Fruit fly (Drosophila melanogaster) whole organism, adult: ENCODE results near the gene Pxn.

Experiments used
- CG11617 ChIP-seq: fragments of 200-800 bp; sonication (Bioruptor generic); optimal IDR thresholded peaks from 2 replicates; lab custom pipeline; 2017; ENCODE audit warnings: mild to moderate bottlenecking, missing biosample characterization, missing genetic modification reagents, missing genetic modification characterization
- CG12768 ChIP-seq: fragments of 200-800 bp; sonication (Bioruptor generic); optimal IDR thresholded peaks from 2 replicates; lab custom pipeline; 2017; ENCODE audit warnings: missing biosample characterization, missing genetic modification characterization, mild to moderate bottlenecking, moderate library complexity, missing genetic modification reagents
- CG14711 ChIP-seq: fragments of 200-800 bp; sonication (Bioruptor generic); optimal IDR thresholded peaks from 2 replicates; lab custom pipeline; 2018; ENCODE audit warnings: missing biosample characterization, mild to moderate bottlenecking, missing genetic modification characterization, moderate library complexity
- CG5204 ChIP-seq: fragments of 200-800 bp; sonication (Bioruptor generic); optimal IDR thresholded peaks from 2 replicates; lab custom pipeline; 2016; ENCODE audit warnings: missing biosample characterization, missing genetic modification characterization
- CG7045 ChIP-seq: fragments of 200-800 bp; sonication (Bioruptor generic); optimal IDR thresholded peaks from 2 replicates; lab custom pipeline; 2017; ENCODE audit warnings: missing biosample characterization, mild to moderate bottlenecking, missing genetic modification characterization
- CG7101 ChIP-seq: fragments of 200-800 bp; sonication (Bioruptor generic); optimal IDR thresholded peaks from 2 replicates; lab custom pipeline; 2018; ENCODE audit warnings: missing biosample characterization, mild to moderate bottlenecking, missing genetic modification characterization, moderate library complexity
- Crg-1 ChIP-seq: fragments of 200-800 bp; sonication (Bioruptor generic); optimal IDR thresholded peaks from 2 replicates; lab custom pipeline; 2016; ENCODE audit warnings: missing biosample characterization, missing genetic modification characterization
- Hr96 ChIP-seq: fragments of 200-800 bp; sonication (Bioruptor generic); optimal IDR thresholded peaks from 2 replicates; lab custom pipeline; 2016; ENCODE audit warnings: missing biosample characterization, missing genetic modification characterization
- Mnt ChIP-seq: fragments of 200-800 bp; sonication (Bioruptor generic); optimal IDR thresholded peaks from 2 replicates; lab custom pipeline; 2016; ENCODE audit warnings: missing biosample characterization, mild to moderate bottlenecking, missing genetic modification characterization
- cnc ChIP-seq, 2 experiments: fragments of >200 bp; optimal IDR thresholded peaks; 2 replicates each; lab custom pipeline; 2017
- kay ChIP-seq: fragments of 200-800 bp; sonication (Bioruptor generic); peaks from one replicate; lab custom pipeline; 2016; ENCODE audit warnings: missing biosample characterization, missing genetic modification characterization, borderline replicate concordance
- ovo ChIP-seq: fragments of 200-800 bp; sonication (Bioruptor generic); optimal IDR thresholded peaks from 2 replicates; lab custom pipeline; 2016; ENCODE audit warnings: missing biosample characterization, missing genetic modification characterization
- pad ChIP-seq: fragments of 200-800 bp; sonication (Bioruptor generic); optimal IDR thresholded peaks from 3 replicates; lab custom pipeline; 2017; ENCODE audit warnings: missing biosample characterization, missing genetic modification characterization, mild to moderate bottlenecking, moderate library complexity, missing genetic modification reagents
- tj ChIP-seq: fragments of 200-800 bp; sonication (Bioruptor generic); optimal IDR thresholded peaks from 3 replicates; lab custom pipeline; 2017; ENCODE audit warnings: missing biosample characterization, mild to moderate bottlenecking, missing genetic modification characterization, moderate library complexity

DNA sequence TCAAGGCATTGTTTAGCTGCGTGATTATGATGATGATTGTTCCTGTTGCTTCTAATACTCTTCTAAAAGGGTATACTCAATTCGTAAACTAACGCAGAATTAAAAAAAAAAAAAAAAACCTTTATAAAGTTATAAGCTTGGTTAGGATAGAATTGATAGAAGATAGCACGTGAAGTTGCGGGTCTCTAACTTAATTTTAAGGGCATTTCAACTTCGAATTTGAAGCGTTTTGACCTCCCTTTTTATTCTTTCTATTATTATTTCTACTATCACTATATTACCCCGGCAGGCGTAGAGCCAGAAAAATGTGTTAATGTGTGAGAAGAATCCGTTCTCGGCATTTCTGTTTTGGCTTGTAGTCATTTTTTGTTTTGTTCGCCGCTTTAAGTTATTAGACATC is 51.1 kb downstream of the Pxn start:
- no peak for TF ChIP-seq Hr96 (GFP tag; lab: Kevin White, UChicago)
- TF ChIP-seq CG7045: no peak
- no peak for TF ChIP-seq ovo
- TF ChIP-seq tj (GFP tag; lab: Kevin White, UChicago): no peak
- TF ChIP-seq pad (GFP tag; lab: Kevin White, UChicago): no peak
- peak; percentile 18 for TF ChIP-seq CG14711 (tag; lab: Kevin White, UChicago)
- no peak for TF ChIP-seq cnc (optimal IDR thresholded peaks at IDR 0.05; lab: Kevin White, UChicago)
- TF ChIP-seq CG7101 (tag; lab: Kevin White, UChicago): peak; percentile 6
- no peak for TF ChIP-seq Mnt
- no peak for TF ChIP-seq CG11617 (GFP tag; lab: Kevin White, UChicago)
- TF ChIP-seq CG12768 (GFP tag; lab: Kevin White, UChicago): no peak
- no peak for TF ChIP-seq Crg-1 (GFP tag; lab: Kevin White, UChicago)
- TF ChIP-seq CG5204 (GFP tag; lab: Kevin White, UChicago): no peak
- peak; percentile 73 for TF ChIP-seq kay (GFP tag; lab: Kevin White, UChicago)
